Fruit fly (Drosophila melanogaster): ENCODE measurements around the gene mRpS24.

Gene mRpS24

DNA sequence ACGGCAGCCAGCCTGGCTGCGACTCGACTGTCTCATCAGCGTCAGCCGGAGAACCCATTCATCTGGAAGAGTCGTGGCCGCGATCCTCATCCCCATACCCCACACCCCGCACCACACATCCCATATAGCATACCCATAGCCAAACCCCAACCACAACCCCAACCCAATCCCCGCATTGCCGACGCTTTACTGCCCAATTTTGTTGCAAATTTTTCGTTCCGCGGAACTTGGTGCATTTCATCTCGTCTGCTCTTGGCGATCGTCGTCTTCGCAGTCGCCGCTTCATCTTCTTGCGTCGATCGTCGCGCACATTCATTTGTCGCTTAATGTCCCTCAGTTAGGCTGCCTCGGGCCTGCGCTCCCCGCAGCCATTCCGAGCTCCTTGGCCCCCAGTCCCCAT, 20.0 kb downstream of the mRpS24 start:
- TF ChIP-seq Ets65A (GFP tag) (peak; percentile 57), CG14667 (GFP tag; IDR thresholded peaks at IDR 0.05) (no peak)

DNA sequence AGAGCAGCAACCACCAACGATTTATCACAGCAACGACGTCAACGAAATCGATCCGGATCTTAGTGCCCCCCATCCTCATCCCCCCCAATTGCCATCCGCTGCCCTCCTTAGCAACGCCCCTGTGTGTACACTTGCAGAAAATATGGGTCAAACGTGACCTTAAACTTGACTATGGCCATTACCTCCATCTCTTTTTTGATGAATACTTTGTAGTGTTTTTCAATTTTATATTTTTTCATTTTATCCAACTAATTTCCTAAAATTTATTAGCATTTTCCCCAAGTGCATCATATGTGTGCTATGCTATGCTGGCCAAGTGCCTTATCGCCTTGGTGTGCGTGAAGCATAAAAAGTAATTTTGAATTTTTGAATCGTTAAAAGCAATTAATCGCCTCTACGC, 20.4 kb downstream of the mRpS24 start:
- peak; percentile 33 for TF ChIP-seq CG13424 (tag; optimal IDR thresholded peaks at IDR 0.05)
- TF ChIP-seq CG1602 (GFP tag; optimal IDR thresholded peaks at IDR 0.05) = peak; percentile 3
- no peak for TF ChIP-seq CG3995 (GFP tag; optimal IDR thresholded peaks at IDR 0.05)
- TF ChIP-seq sisA (GFP tag; IDR thresholded peaks at IDR 0.05) = peak; percentile 60
- TF ChIP-seq CG17359 (tag; optimal IDR thresholded peaks at IDR 0.05) = peak; percentile 49
- peak; percentile 76 for TF ChIP-seq corto (GFP tag; optimal IDR thresholded peaks at IDR 0.05)
- TF ChIP-seq so (GFP tag; IDR thresholded peaks at IDR 0.05) = no peak
- no peak for TF ChIP-seq rib (GFP tag; IDR thresholded peaks at IDR 0.05)
- TF ChIP-seq aop (GFP tag; IDR thresholded peaks at IDR 0.05) = no peak
- TF ChIP-seq Hr51 (GFP tag; optimal IDR thresholded peaks at IDR 0.05) = peak in 1 of 2 experiments; percentile 20
- peak; percentile 1 for TF ChIP-seq cwo (GFP tag; optimal IDR thresholded peaks at IDR 0.05)
- TF ChIP-seq CG2712 (tag; optimal IDR thresholded peaks at IDR 0.05) = peak; percentile 58
- no peak for TF ChIP-seq CG14860 (GFP tag; IDR thresholded peaks at IDR 0.05; ENCODE audit: partially characterized antibody)
- peak; percentile 47 for TF ChIP-seq CG2678 (tag; optimal IDR thresholded peaks at IDR 0.05)
- TF ChIP-seq Camta (GFP tag; optimal IDR thresholded peaks at IDR 0.05) = no peak
- no peak for TF ChIP-seq CG10654 (GFP tag; optimal IDR thresholded peaks at IDR 0.05)
- peak; percentile 31; the same call in 1 of the 2 replicates for TF ChIP-seq esg (GFP tag; conservative IDR thresholded peaks at IDR 0.05)
- peak; percentile 20 for TF ChIP-seq CG14710 (tag; optimal IDR thresholded peaks at IDR 0.05)
- TF ChIP-seq CG10979 (tag; optimal IDR thresholded peaks at IDR 0.05) = peak; percentile 58
- TF ChIP-seq da (GFP tag; optimal IDR thresholded peaks at IDR 0.05) = no peak
- no peak for TF ChIP-seq Dp (GFP tag; optimal IDR thresholded peaks at IDR 0.05)
- no peak for TF ChIP-seq tup (GFP tag; optimal IDR thresholded peaks at IDR 0.05)
- no peak for TF ChIP-seq Trl (optimal IDR thresholded peaks at IDR 0.05)
- no peak for TF ChIP-seq Trl (GFP tag; optimal IDR thresholded peaks at IDR 0.05)
- peak; percentile 0 for TF ChIP-seq CG17385 (GFP tag; optimal IDR thresholded peaks at IDR 0.05)
- TF ChIP-seq dysf (GFP tag; IDR thresholded peaks at IDR 0.05) = peak; percentile 40; the same call in 2 of the 3 replicates
- peak; percentile 18 for TF ChIP-seq az2 (GFP tag; optimal IDR thresholded peaks at IDR 0.05)
- TF ChIP-seq lola (GFP tag; optimal IDR thresholded peaks at IDR 0.05) = peak in 1 of 3 experiments; percentile 3
- TF ChIP-seq Rx (GFP tag; IDR thresholded peaks at IDR 0.05) = 0 out of 2 replicates have a peak, but pooled peaks have one; percentile 29
- TF ChIP-seq vvl (GFP tag; IDR thresholded peaks at IDR 0.05) = peak; percentile 68
- TF ChIP-seq Jarid2 (GFP tag; optimal IDR thresholded peaks at IDR 0.05) = no peak
- peak; percentile 15 for TF ChIP-seq ewg (GFP tag; optimal IDR thresholded peaks at IDR 0.05)
- no peak for TF ChIP-seq D (optimal IDR thresholded peaks at IDR 0.05)
- peak; percentile 10 for TF ChIP-seq D (GFP tag; optimal IDR thresholded peaks at IDR 0.05)
- TF ChIP-seq exex (tag; optimal IDR thresholded peaks at IDR 0.05) = no peak
- no peak for TF ChIP-seq CG12104 (GFP tag; optimal IDR thresholded peaks at IDR 0.05)
- peak; percentile 80 for TF ChIP-seq Drgx (GFP tag; IDR thresholded peaks at IDR 0.05)
- no peak for TF ChIP-seq CG8089 (GFP tag; optimal IDR thresholded peaks at IDR 0.05)
- peak; percentile 23 for TF ChIP-seq dmrt11E (tag; optimal IDR thresholded peaks at IDR 0.05)
- TF ChIP-seq CG8478 (optimal IDR thresholded peaks at IDR 0.05) = no peak
- TF ChIP-seq ssp (GFP tag; IDR thresholded peaks at IDR 0.05) = no peak; the same call in 1 of the 2 replicates
- TF ChIP-seq CG5953 (GFP tag; IDR thresholded peaks at IDR 0.05) = no peak
- no peak for TF ChIP-seq dimm (GFP tag; IDR thresholded peaks at IDR 0.05)
- TF ChIP-seq bab2 (GFP tag; optimal IDR thresholded peaks at IDR 0.05) = peak; percentile 8
- TF ChIP-seq Fer2 (tag; optimal IDR thresholded peaks at IDR 0.05) = no peak
- peak; percentile 15 for TF ChIP-seq CG4424 (GFP tag; optimal IDR thresholded peaks at IDR 0.05)
- 0 out of 3 replicates have a peak, but pooled peaks have one; percentile 26 for TF ChIP-seq ken (GFP tag; IDR thresholded peaks at IDR 0.05)
- no peak for TF ChIP-seq chif (GFP tag; optimal IDR thresholded peaks at IDR 0.05)
